Fruit fly (Drosophila melanogaster) whole organism, embryonic: Measurements from ENCODE around the gene CG13912.

Experiments used
- CG10209 ChIP-seq: fragments of 200-800 bp; sonication (Bioruptor generic); optimal IDR thresholded peaks from 3 replicates; lab custom pipeline; 2017; ENCODE audit warnings: missing biosample characterization, mild to moderate bottlenecking, missing genetic modification characterization, missing genetic modification reagents
- CG11085 ChIP-seq: fragments of 200-800 bp; sonication (Bioruptor generic); IDR thresholded peaks from 2 replicates; pipeline ENCODE4 v1.3.6; 2022; ENCODE audit warnings: missing biosample characterization, missing genetic modification characterization
- CG11560 ChIP-seq: fragments of 200-800 bp; sonication (Bioruptor generic); IDR thresholded peaks from 3 replicates; pipeline ENCODE4 v1.3.6; 2022; ENCODE audit warnings: missing biosample characterization, missing genetic modification characterization
- CG11723 ChIP-seq: fragments of 200-800 bp; sonication (Bioruptor generic); optimal IDR thresholded peaks from 2 replicates; lab custom pipeline; 2017; ENCODE audit warnings: missing biosample characterization, mild to moderate bottlenecking, missing genetic modification characterization
- CG30403 ChIP-seq: fragments of 200-800 bp; sonication (Bioruptor generic); optimal IDR thresholded peaks from 3 replicates; lab custom pipeline; 2016; ENCODE audit warnings: missing biosample characterization, missing genetic modification characterization
- CG3838 ChIP-seq: fragments of 200-800 bp; sonication (Bioruptor generic); optimal IDR thresholded peaks from 3 replicates; lab custom pipeline; 2016; ENCODE audit warnings: missing biosample characterization, missing genetic modification characterization
- CG42726 ChIP-seq: fragments of 200-800 bp; sonication (Bioruptor generic); IDR thresholded peaks from 2 replicates; pipeline ENCODE4 v1.3.6; 2022; ENCODE audit warnings: missing biosample characterization, missing genetic modification characterization; ENCODE audit not compliant: partially characterized antibody
- CG4328 ChIP-seq: fragments of 200-800 bp; sonication (Bioruptor generic); optimal IDR thresholded peaks from 3 replicates; lab custom pipeline; 2017; ENCODE audit warnings: missing biosample characterization, missing genetic modification reagents, missing genetic modification characterization
- CG4360 ChIP-seq: fragments of 200-800 bp; sonication (Bioruptor generic); IDR thresholded peaks from 2 replicates; pipeline ENCODE4 v1.3.6; 2022; ENCODE audit warnings: missing biosample characterization, missing genetic modification characterization
- CG4730 ChIP-seq: fragments of 200-800 bp; sonication (Bioruptor generic); IDR thresholded peaks from 2 replicates; pipeline ENCODE4 v1.3.6; 2022; ENCODE audit warnings: missing biosample characterization, missing genetic modification characterization
- CG5245 ChIP-seq: fragments of 200-800 bp; sonication (Bioruptor generic); optimal IDR thresholded peaks from 3 replicates; lab custom pipeline; 2016; ENCODE audit warnings: missing biosample characterization, missing genetic modification characterization
- CG7928 ChIP-seq: fragments of 200-800 bp; sonication (Bioruptor generic); optimal IDR thresholded peaks from 2 replicates; lab custom pipeline; 2017; ENCODE audit warnings: missing biosample characterization, mild to moderate bottlenecking, missing genetic modification characterization
- CG8478 ChIP-seq: fragments of >200 bp; optimal IDR thresholded peaks from 2 replicates; lab custom pipeline; 2018
- CG8924 ChIP-seq: fragments of 200-800 bp; optimal IDR thresholded peaks from 3 replicates; lab custom pipeline; 2019; ENCODE audit warnings: missing biosample characterization, mild to moderate bottlenecking, missing genetic modification characterization, moderate library complexity
- CG9215 ChIP-seq: fragments of 200-800 bp; sonication (Bioruptor generic); IDR thresholded peaks from 2 replicates; pipeline ENCODE4 v1.3.6; 2022; ENCODE audit warnings: missing biosample characterization, missing genetic modification characterization
- CG9797 ChIP-seq: fragments of 200-800 bp; sonication (Bioruptor generic); optimal IDR thresholded peaks from 3 replicates; lab custom pipeline; 2018; ENCODE audit warnings: missing biosample characterization, mild to moderate bottlenecking, missing genetic modification characterization
- CG9932 ChIP-seq: fragments of 200-800 bp; sonication (Bioruptor generic); IDR thresholded peaks from 2 replicates; pipeline ENCODE4 v1.3.6; 2022; ENCODE audit warnings: missing biosample characterization, missing genetic modification characterization
- CHES-1-like ChIP-seq: fragments of 200-800 bp; sonication (Bioruptor generic); optimal IDR thresholded peaks from 2 replicates; lab custom pipeline; 2016; ENCODE audit warnings: missing biosample characterization, missing genetic modification characterization
- E2f1 ChIP-seq: fragments of 200-800 bp; sonication (Bioruptor generic); IDR thresholded peaks from 2 replicates; pipeline ENCODE4 v1.3.6; 2022; ENCODE audit warnings: missing biosample characterization, missing genetic modification characterization
- E2f2 ChIP-seq: fragments of 200-800 bp; sonication (Bioruptor generic); IDR thresholded peaks from 2 replicates; pipeline ENCODE4 v1.3.6; 2022; ENCODE audit warnings: missing biosample characterization, missing genetic modification characterization
- Elba2 ChIP-seq: fragments of 200-800 bp; sonication (Bioruptor generic); optimal IDR thresholded peaks from 3 replicates; lab custom pipeline; 2016; ENCODE audit warnings: missing biosample characterization, missing genetic modification characterization
- Fer1 ChIP-seq: fragments of 200-800 bp; sonication (Bioruptor generic); optimal IDR thresholded peaks from 2 replicates; lab custom pipeline; 2017; ENCODE audit warnings: missing biosample characterization, mild to moderate bottlenecking, missing genetic modification characterization
- Gug ChIP-seq: fragments of 200-800 bp; sonication (Bioruptor generic); IDR thresholded peaks from 4 replicates; pipeline ENCODE4 v1.3.6; 2022; ENCODE audit warnings: missing biosample characterization, missing genetic modification characterization
- Mes4 ChIP-seq: fragments of 200-800 bp; sonication (Bioruptor generic); optimal IDR thresholded peaks from 2 replicates; lab custom pipeline; 2016; ENCODE audit warnings: missing biosample characterization, missing genetic modification characterization
- Poxn ChIP-seq: fragments of 200-800 bp; sonication (Bioruptor generic); IDR thresholded peaks from 2 replicates; pipeline ENCODE4 v1.3.6; 2022; ENCODE audit warnings: missing biosample characterization, missing genetic modification characterization
- Sin3A ChIP-seq: fragments of >200 bp; optimal IDR thresholded peaks from 2 replicates; lab custom pipeline; 2018
- ara ChIP-seq: fragments of 200-800 bp; sonication (Bioruptor generic); IDR thresholded peaks from 2 replicates; pipeline ENCODE4 v1.3.6; 2022; ENCODE audit warnings: missing biosample characterization, missing genetic modification characterization
- bowl ChIP-seq: fragments of 200-800 bp; sonication (Bioruptor generic); IDR thresholded peaks from 2 replicates; pipeline ENCODE4 v1.3.6; 2022; ENCODE audit warnings: missing biosample characterization, missing genetic modification characterization
- caup ChIP-seq: fragments of 200-800 bp; sonication (Bioruptor generic); optimal IDR thresholded peaks from 3 replicates; lab custom pipeline; 2017; ENCODE audit warnings: missing biosample characterization, mild to moderate bottlenecking, missing genetic modification characterization, moderate library complexity; ENCODE audit not compliant: severe bottlenecking
- da ChIP-seq: fragments of 200-800 bp; sonication (Bioruptor generic); optimal IDR thresholded peaks from 2 replicates; lab custom pipeline; 2016; ENCODE audit warnings: missing biosample characterization, missing genetic modification characterization
- dm ChIP-seq: fragments of 200-800 bp; sonication (Bioruptor generic); optimal IDR thresholded peaks from 3 replicates; lab custom pipeline; 2016; ENCODE audit warnings: missing biosample characterization, missing genetic modification characterization
- en ChIP-seq: fragments of 200-800 bp; sonication (Bioruptor generic); optimal IDR thresholded peaks from 2 replicates; lab custom pipeline; 2016; ENCODE audit warnings: missing biosample characterization, missing genetic modification characterization
- gsb ChIP-seq: fragments of 200-800 bp; sonication (Bioruptor generic); IDR thresholded peaks from 2 replicates; pipeline ENCODE4 v1.3.6; 2022; ENCODE audit warnings: missing biosample characterization, missing genetic modification characterization
- ham ChIP-seq: fragments of 200-800 bp; sonication (Bioruptor generic); IDR thresholded peaks from 2 replicates; pipeline ENCODE4 v1.3.6; 2022; ENCODE audit warnings: missing biosample characterization, missing genetic modification characterization
- jigr1 ChIP-seq: fragments of 200-800 bp; sonication (Bioruptor generic); IDR thresholded peaks from 3 replicates; pipeline ENCODE4 v1.3.6; 2022; ENCODE audit warnings: missing biosample characterization, missing genetic modification characterization
- jumu ChIP-seq: fragments of 200-800 bp; sonication (Bioruptor generic); optimal IDR thresholded peaks from 3 replicates; lab custom pipeline; 2016; ENCODE audit warnings: missing biosample characterization, missing genetic modification characterization
- kay ChIP-seq: fragments of 200-800 bp; sonication (Bioruptor generic); optimal IDR thresholded peaks from 2 replicates; lab custom pipeline; 2016; ENCODE audit warnings: missing biosample characterization, missing genetic modification characterization
- oc ChIP-seq: fragments of 200-800 bp; sonication (Bioruptor generic); optimal IDR thresholded peaks from 2 replicates; lab custom pipeline; 2018; ENCODE audit warnings: missing biosample characterization, mild to moderate bottlenecking, missing genetic modification characterization, moderate library complexity
- odd ChIP-seq: fragments of 200-800 bp; sonication (Bioruptor generic); optimal IDR thresholded peaks from 2 replicates; lab custom pipeline; 2017; ENCODE audit warnings: missing biosample characterization, mild to moderate bottlenecking, missing genetic modification characterization
- pfk ChIP-seq: fragments of 200-800 bp; sonication (Bioruptor generic); optimal IDR thresholded peaks from 2 replicates; lab custom pipeline; 2018; ENCODE audit warnings: missing biosample characterization, mild to moderate bottlenecking, missing genetic modification characterization, moderate library complexity
- pnt ChIP-seq: fragments of 200-800 bp; sonication (Bioruptor generic); optimal IDR thresholded peaks from 3 replicates; lab custom pipeline; 2016; ENCODE audit warnings: missing biosample characterization, missing genetic modification characterization
- pzg ChIP-seq: fragments of 200-800 bp; sonication (Bioruptor generic); optimal IDR thresholded peaks from 3 replicates; lab custom pipeline; 2018; ENCODE audit warnings: missing biosample characterization, mild to moderate bottlenecking, missing genetic modification characterization, moderate library complexity
- row ChIP-seq: fragments of 200-800 bp; sonication (Bioruptor generic); IDR thresholded peaks from 3 replicates; pipeline ENCODE4 v1.3.6; 2022; ENCODE audit warnings: missing biosample characterization, missing genetic modification characterization
- seq ChIP-seq: fragments of 200-800 bp; sonication (Bioruptor generic); IDR thresholded peaks from 2 replicates; pipeline ENCODE4 v1.3.6; 2022; ENCODE audit warnings: missing biosample characterization, missing genetic modification characterization
- shn ChIP-seq: fragments of 200-800 bp; sonication (Bioruptor generic); optimal IDR thresholded peaks from 3 replicates; lab custom pipeline; 2016; ENCODE audit warnings: missing biosample characterization, missing genetic modification characterization
- tgo ChIP-seq: fragments of 200-800 bp; sonication (Bioruptor generic); IDR thresholded peaks from 3 replicates; pipeline ENCODE4 v1.3.6; 2022; ENCODE audit warnings: missing biosample characterization, missing genetic modification characterization
- tna ChIP-seq: fragments of 200-800 bp; sonication (Bioruptor generic); IDR thresholded peaks from 2 replicates; pipeline ENCODE4 v1.3.6; 2022; ENCODE audit warnings: missing biosample characterization, missing genetic modification characterization; ENCODE audit not compliant: partially characterized antibody
- wor ChIP-seq: fragments of 200-800 bp; sonication (Bioruptor generic); IDR thresholded peaks from 2 replicates; pipeline ENCODE4 v1.3.6; 2022; ENCODE audit warnings: missing biosample characterization, missing genetic modification characterization
- z ChIP-seq: fragments of 200-800 bp; sonication (Bioruptor generic); IDR thresholded peaks from 3 replicates; pipeline ENCODE4 v1.3.6; 2022; ENCODE audit warnings: missing biosample characterization, missing genetic modification characterization
- zfh1 ChIP-seq: fragments of 200-800 bp; sonication (Bioruptor generic); IDR thresholded peaks from 3 replicates; pipeline ENCODE4 v1.3.6; 2022; ENCODE audit warnings: missing biosample characterization, missing genetic modification characterization

Gene CG13912

DNA sequence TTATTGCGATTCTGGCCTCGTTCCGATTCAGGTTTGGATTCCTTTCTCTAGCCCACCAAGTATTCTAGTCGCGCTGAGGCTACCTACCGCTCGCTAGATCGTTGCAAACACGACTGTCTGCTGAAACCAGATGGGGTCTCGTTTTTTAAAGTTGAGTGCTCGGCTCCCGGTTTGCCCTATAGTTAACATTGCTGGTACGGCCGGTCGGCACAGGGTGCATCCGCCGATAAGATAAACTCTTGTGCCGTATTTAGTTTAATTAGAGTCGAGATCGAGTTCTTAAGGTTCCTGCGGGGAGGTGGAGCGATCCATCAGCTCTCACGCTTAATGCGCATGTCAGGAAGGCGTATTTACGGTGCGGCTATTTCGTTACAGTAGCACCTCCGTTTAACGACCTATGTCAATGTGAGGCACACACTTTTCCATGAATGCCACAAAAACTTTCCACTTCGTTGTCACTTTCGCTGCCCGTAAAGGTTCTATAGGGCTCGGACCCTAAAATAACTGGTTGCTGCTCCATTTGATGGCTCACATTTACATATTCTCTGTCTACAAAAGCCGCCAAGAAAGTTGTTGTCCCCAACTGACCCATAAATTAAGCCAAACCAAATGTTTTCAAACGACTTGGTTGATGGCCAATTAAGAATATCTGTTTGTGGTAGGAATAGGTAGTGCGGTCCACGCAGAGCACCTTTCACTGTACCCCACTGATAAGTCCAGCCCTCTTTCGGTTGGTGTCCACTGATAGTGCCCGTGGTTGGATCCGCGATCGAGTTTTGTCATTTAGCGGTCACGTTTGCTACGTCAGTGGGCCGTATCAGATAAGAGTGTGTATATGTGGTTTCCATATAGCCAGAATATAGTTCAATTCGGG lies 15.5 kb downstream of the CG13912 start, which contains the start of gene CG9119 (continued):
- TF ChIP-seq CG4730 (0 out of 2 replicates have a peak, but pooled peaks have one; percentile 36), CG30403 (GFP tag; lab: Kevin White, UChicago) (peak; percentile 64), jigr1 (GFP tag; lab: Robert Waterston, UW) (no peak), tgo (GFP tag; lab: Robert Waterston, UW) (peak; percentile 59), seq (GFP tag; lab: Robert Waterston, UW) (peak; percentile 44; the same call in 1 of the 2 replicates), pfk (no peak), row (GFP tag; lab: Robert Waterston, UW) (peak; percentile 89), CG9932 (peak; percentile 56; the same call in 1 of the 2 replicates), CG3838 (GFP tag; lab: Kevin White, UChicago) (no peak), CG42726 (GFP tag; lab: Robert Waterston, UW) (0 out of 2 replicates have a peak, but pooled peaks have one; percentile 14), CG8924 (peak; percentile 68), CG7928 (GFP tag; lab: Kevin White, UChicago) (peak; percentile 13), Poxn (no peak), oc (tag; lab: Kevin White, UChicago) (peak; percentile 40), CG8478 (no peak), en (GFP tag; lab: Kevin White, UChicago) (no peak), CG11723 (peak; percentile 37), gsb (GFP tag; lab: Robert Waterston, UW) (no peak), ara (GFP tag; lab: Robert Waterston, UW) (0 out of 2 replicates have a peak, but pooled peaks have one; percentile 6), dm (GFP tag; lab: Kevin White, UChicago) (no peak), z (GFP tag; lab: Robert Waterston, UW) (no peak), CG9215 (GFP tag; lab: Robert Waterston, UW) (peak; percentile 63), pnt (GFP tag; lab: Kevin White, UChicago) (peak; percentile 64), da (peak; percentile 23), kay (no peak), bowl (GFP tag; lab: Robert Waterston, UW) (no peak), CG5245 (GFP tag; lab: Kevin White, UChicago) (peak; percentile 33), Sin3A (lab: Kevin White, UChicago) (no peak), shn (peak; percentile 75), zfh1 (GFP tag; lab: Robert Waterston, UW) (peak; percentile 36; the same call in 1 of the 3 replicates), Elba2 (GFP tag; lab: Kevin White, UChicago) (no peak), CG9797 (no peak), E2f1 (GFP tag; lab: Robert Waterston, UW) (no peak), odd (peak; percentile 67), jumu (GFP tag; lab: Kevin White, UChicago) (peak; percentile 50), ham (GFP tag; lab: Robert Waterston, UW) (no peak; the same call in 1 of the 2 replicates), CG11560 (tag; lab: Robert Waterston, UW) (peak; percentile 59; the same call in 2 of the 3 replicates), Gug (GFP tag; lab: Robert Waterston, UW) (peak; percentile 63), CG4328 (GFP tag; lab: Kevin White, UChicago) (peak; percentile 52), CG11085 (GFP tag; lab: Robert Waterston, UW) (no peak), CG10209 (GFP tag; lab: Kevin White, UChicago) (peak; percentile 74), CHES-1-like (peak; percentile 71), Mes4 (GFP tag; lab: Kevin White, UChicago) (peak; percentile 45), E2f2 (GFP tag; lab: Robert Waterston, UW) (peak; percentile 29; the same call in 1 of the 2 replicates), tna (GFP tag; lab: Robert Waterston, UW) (no peak), caup (GFP tag; lab: Kevin White, UChicago) (peak; percentile 58), pzg (GFP tag; lab: Kevin White, UChicago) (no peak), CG4360 (GFP tag; lab: Robert Waterston, UW) (no peak), wor (peak; percentile 44; the same call in 1 of the 2 replicates), Fer1 (peak; percentile 76)
